Fruit fly (Drosophila melanogaster) S2 (cell line): ENCODE measurements around the gene CG18599.

Experiments
- CG8478 ChIP-seq: fragments of >200 bp; optimal IDR thresholded peaks from 2 replicates; lab custom pipeline; 2018
- CTCF ChIP-seq, 2 experiments: fragments of >200 bp; optimal IDR thresholded peaks; 2 replicates each; lab custom pipeline; 2018

- TF ChIP-seq CG8478 (lab: Kevin White, UChicago) (no peak), CTCF (optimal IDR thresholded peaks at IDR 0.05; lab: Kevin White, UChicago) (no peak)
Observed at dm6 chr3R:18230229-18230628, 37.4 kb upstream of the CG18599 start.
